Fruit fly (Drosophila melanogaster): ENCODE data around the gene nej.

Gene nej

dm6 chrX:9653242-9653641 lies 33.6 kb downstream of the nej start (continued):
- peak; percentile 12 for TF ChIP-seq Blimp-1 (GFP tag; optimal IDR thresholded peaks at IDR 0.05)
- TF ChIP-seq CG14441 (GFP tag; IDR thresholded peaks at IDR 0.05) = no peak
- no peak for TF ChIP-seq onecut (GFP tag; IDR thresholded peaks at IDR 0.05)
- TF ChIP-seq Elba2 (GFP tag; optimal IDR thresholded peaks at IDR 0.05) = no peak
- no peak for TF ChIP-seq CG1832 (GFP tag; optimal IDR thresholded peaks at IDR 0.05)
- TF ChIP-seq CG8359 (GFP tag; optimal IDR thresholded peaks at IDR 0.05; ENCODE audit: borderline replicate concordance) = no peak
- no peak for TF ChIP-seq CG42726 (GFP tag; IDR thresholded peaks at IDR 0.05; ENCODE audit: partially characterized antibody)
- TF ChIP-seq Rfx (GFP tag; IDR thresholded peaks at IDR 0.05) = no peak
- TF ChIP-seq emc (GFP tag; optimal IDR thresholded peaks at IDR 0.05) = no peak

- TF ChIP-seq nerfin-1 (tag; optimal IDR thresholded peaks at IDR 0.05) (peak; percentile 38), CG6854 (GFP tag; optimal IDR thresholded peaks at IDR 0.05) (no peak), ap (GFP tag; IDR thresholded peaks at IDR 0.05) (peak; percentile 32; the same call in 1 of the 2 replicates), CG2712 (tag; optimal IDR thresholded peaks at IDR 0.05) (peak; percentile 61), stc (GFP tag; IDR thresholded peaks at IDR 0.05) (peak; percentile 42; the same call in 1 of the 2 replicates), Six4 (GFP tag; optimal IDR thresholded peaks at IDR 0.05) (peak; percentile 39), CG8359 (GFP tag; optimal IDR thresholded peaks at IDR 0.05; ENCODE audit: borderline replicate concordance) (peak; percentile 22), CG7987 (GFP tag; optimal IDR thresholded peaks at IDR 0.05) (no peak), CG7556 (GFP tag; optimal IDR thresholded peaks at IDR 0.05) (peak; percentile 22), CG10543 (GFP tag; optimal IDR thresholded peaks at IDR 0.05) (no peak), CG11456 (GFP tag; IDR thresholded peaks at IDR 0.05) (0 out of 3 replicates have a peak, but pooled peaks have one; percentile 56), trh (GFP tag; optimal IDR thresholded peaks at IDR 0.05) (no peak), corto (GFP tag; optimal IDR thresholded peaks at IDR 0.05) (no peak), Dip3 (GFP tag; optimal IDR thresholded peaks at IDR 0.05) (no peak), CG13894 (tag; optimal IDR thresholded peaks at IDR 0.05) (no peak), CG11696 (GFP tag; IDR thresholded peaks at IDR 0.05) (no peak), onecut (GFP tag; IDR thresholded peaks at IDR 0.05) (peak; percentile 61), shn (GFP tag; optimal IDR thresholded peaks at IDR 0.05) (no peak), CG4404 (GFP tag; IDR thresholded peaks at IDR 0.05) (no peak; the same call in 1 of the 2 replicates), toy (GFP tag; IDR thresholded peaks at IDR 0.05) (no peak), Chrac-16 (GFP tag; optimal IDR thresholded peaks at IDR 0.05) (peak; percentile 40), CG10654 (GFP tag; optimal IDR thresholded peaks at IDR 0.05) (peak; percentile 24), maf-S (GFP tag; optimal IDR thresholded peaks at IDR 0.05) (no peak), CG32772 (GFP tag; IDR thresholded peaks at IDR 0.05) (peak; percentile 69), Oli (tag; optimal IDR thresholded peaks at IDR 0.05) (peak; percentile 60), Trl (optimal IDR thresholded peaks at IDR 0.05) (no peak), Trl (GFP tag; optimal IDR thresholded peaks at IDR 0.05) (no peak), MTF-1 (GFP tag; optimal IDR thresholded peaks at IDR 0.05; ENCODE audit: borderline replicate concordance) (no peak), fd102C (GFP tag; optimal IDR thresholded peaks at IDR 0.05) (no peak), CG34376 (GFP tag; optimal IDR thresholded peaks at IDR 0.05) (no peak), sqz (GFP tag; optimal IDR thresholded peaks at IDR 0.05) (peak; percentile 4), exex (tag; optimal IDR thresholded peaks at IDR 0.05) (no peak), CG12071 (GFP tag; optimal IDR thresholded peaks at IDR 0.05) (peak; percentile 52), CG13424 (tag; optimal IDR thresholded peaks at IDR 0.05) (peak; percentile 66), hkb (optimal IDR thresholded peaks at IDR 0.05) (no peak), hkb (GFP tag; IDR thresholded peaks at IDR 0.05) (peak; percentile 29; the same call in 1 of the 2 replicates), B-H2 (GFP tag; optimal IDR thresholded peaks at IDR 0.05) (no peak), Bteb2 (GFP tag; optimal IDR thresholded peaks at IDR 0.05) (no peak), CG3838 (GFP tag; optimal IDR thresholded peaks at IDR 0.05) (no peak), Asciz (GFP tag; optimal IDR thresholded peaks at IDR 0.05) (peak; percentile 68), sob (GFP tag; IDR thresholded peaks at IDR 0.05) (peak; percentile 57; the same call in 1 of the 2 replicates), Scr (GFP tag; IDR thresholded peaks at IDR 0.05; ENCODE audit: partially characterized antibody) (no peak), ATbp (GFP tag; optimal IDR thresholded peaks at IDR 0.05) (peak; percentile 65)
These were observed 34.9 kb downstream of the nej start for dm6 chrX:9652006-9652405.

Measured in whole organism, embryonic.